Fruit fly (Drosophila melanogaster) whole organism, pupa: ENCODE results near the gene inaF-B.

Source experiments
- CG13204 ChIP-seq: fragments of 200-800 bp; sonication (Bioruptor generic); optimal IDR thresholded peaks from 2 replicates; lab custom pipeline; 2018; ENCODE audit warnings: missing biosample characterization, mild to moderate bottlenecking, missing genetic modification characterization, moderate library complexity
- CG32121 ChIP-seq: fragments of 200-800 bp; sonication (Bioruptor generic); IDR thresholded peaks from 2 replicates; pipeline ENCODE4 v1.3.6; 2022; ENCODE audit warnings: missing biosample characterization, missing genetic modification characterization
- CG34367 ChIP-seq: fragments of 200-800 bp; sonication (Bioruptor generic); optimal IDR thresholded peaks from 2 replicates; lab custom pipeline; 2018; ENCODE audit warnings: missing biosample characterization, mild to moderate bottlenecking, missing genetic modification characterization
- CG4496 ChIP-seq: fragments of 200-800 bp; sonication (Bioruptor generic); IDR thresholded peaks from 3 replicates; pipeline ENCODE4 v1.3.6; 2022; ENCODE audit warnings: missing biosample characterization, missing genetic modification characterization
- CG8159 ChIP-seq: fragments of 200-800 bp; sonication (Bioruptor generic); optimal IDR thresholded peaks from 3 replicates; lab custom pipeline; 2018; ENCODE audit warnings: missing biosample characterization, mild to moderate bottlenecking, missing genetic modification characterization, moderate library complexity
- CG9948 ChIP-seq: fragments of 200-800 bp; sonication (Bioruptor generic); optimal IDR thresholded peaks from 2 replicates; lab custom pipeline; 2018; ENCODE audit warnings: missing biosample characterization, mild to moderate bottlenecking, missing genetic modification characterization, moderate library complexity
- Pif1A ChIP-seq: fragments of 200-800 bp; sonication (Bioruptor generic); optimal IDR thresholded peaks from 3 replicates; lab custom pipeline; 2016; ENCODE audit warnings: missing biosample characterization, missing genetic modification characterization
- fd96Ca ChIP-seq: fragments of 200-800 bp; sonication (Bioruptor generic); IDR thresholded peaks from 3 replicates; pipeline ENCODE4 v1.3.6; 2022; ENCODE audit warnings: missing biosample characterization, missing genetic modification characterization

- TF ChIP-seq CG4496: peak; percentile 55; the same call in 1 of the 3 replicates
- no peak for TF ChIP-seq fd96Ca (GFP tag; lab: Robert Waterston, UW)
- no peak for TF ChIP-seq CG32121 (GFP tag; lab: Robert Waterston, UW)
- no peak for TF ChIP-seq CG34367
- TF ChIP-seq CG8159 (tag; lab: Kevin White, UChicago): no peak
- no peak for TF ChIP-seq Pif1A (GFP tag; lab: Kevin White, UChicago)
- no peak for TF ChIP-seq CG13204
- TF ChIP-seq CG9948 (tag; lab: Kevin White, UChicago): no peak
These were observed 53.1 kb downstream of the inaF-B start for dm6 chrX:11679461-11679860.
